Worm (Caenorhabditis elegans) whole organism, mixed stage, embryonic: ENCODE data around the gene C16B8.2.

Experiments used
- M03D4.4 ChIP-seq: sonication (generic microtip); optimal IDR thresholded peaks from 2 replicates; lab custom pipeline; 2017; ENCODE audit warnings: mild to moderate bottlenecking, missing genetic modification characterization, missing compliant biosample characterization
- bed-3 ChIP-seq: fragments of 200-800 bp; sonication (Bioruptor generic); optimal IDR thresholded peaks from 3 replicates; lab custom pipeline; 2018; ENCODE audit warnings: mild to moderate bottlenecking, missing genetic modification characterization, moderate library complexity, missing compliant biosample characterization
- blmp-1 ChIP-seq: fragments of 150-350 bp; optimal IDR thresholded peaks from 2 replicates; lab custom pipeline; 2014; ENCODE audit warnings: missing biosample characterization, missing genetic modification characterization
- ceh-39 ChIP-seq: fragments of 150-350 bp; optimal IDR thresholded peaks from 2 replicates; lab custom pipeline; 2014; ENCODE audit warnings: missing biosample characterization, missing genetic modification characterization
- ceh-43 ChIP-seq: fragments of 200-800 bp; sonication (Bioruptor generic); optimal IDR thresholded peaks from 2 replicates; lab custom pipeline; 2018; ENCODE audit warnings: mild to moderate bottlenecking, missing genetic modification characterization, moderate library complexity, missing compliant biosample characterization
- ceh-83 ChIP-seq: fragments of 200-800 bp; sonication (Bioruptor generic); optimal IDR thresholded peaks from 2 replicates; lab custom pipeline; 2018; ENCODE audit warnings: mild to moderate bottlenecking, missing genetic modification characterization, missing compliant biosample characterization
- ces-1 ChIP-seq: fragments of 150-350 bp; optimal IDR thresholded peaks from 2 replicates; lab custom pipeline; 2014; ENCODE audit warnings: missing biosample characterization, missing genetic modification reagents, missing genetic modification characterization
- cnd-1 ChIP-seq: fragments of 200-800 bp; sonication (Bioruptor generic); optimal IDR thresholded peaks from 2 replicates; lab custom pipeline; 2018; ENCODE audit warnings: mild to moderate bottlenecking, missing genetic modification characterization, missing compliant biosample characterization
- drap-1 ChIP-seq: fragments of 200-800 bp; sonication (Bioruptor generic); optimal IDR thresholded peaks from 3 replicates; lab custom pipeline; 2018; ENCODE audit warnings: mild to moderate bottlenecking, missing genetic modification characterization, missing compliant biosample characterization
- elt-1 ChIP-seq: sonication (generic microtip); optimal IDR thresholded peaks from 2 replicates; lab custom pipeline; 2017; ENCODE audit warnings: missing genetic modification characterization, mild to moderate bottlenecking, missing compliant biosample characterization, antibody characterized with exemption, moderate library complexity, borderline replicate concordance; ENCODE audit not compliant: insufficient read depth
- elt-3 ChIP-seq: fragments of 150-350 bp; optimal IDR thresholded peaks from 2 replicates; lab custom pipeline; 2014; ENCODE audit warnings: missing biosample characterization, missing genetic modification characterization
- flh-1 ChIP-seq: fragments of 200-800 bp; sonication (Bioruptor generic); optimal IDR thresholded peaks from 2 replicates; lab custom pipeline; 2018; ENCODE audit warnings: mild to moderate bottlenecking, missing genetic modification characterization, moderate library complexity, missing compliant biosample characterization
- ham-2 ChIP-seq: fragments of 200-800 bp; sonication (Bioruptor generic); optimal IDR thresholded peaks from 2 replicates; lab custom pipeline; 2018; ENCODE audit warnings: mild to moderate bottlenecking, missing genetic modification characterization, missing compliant biosample characterization
- hlh-1 ChIP-seq: fragments of 150-350 bp; optimal IDR thresholded peaks from 2 replicates; lab custom pipeline; 2014; ENCODE audit warnings: missing biosample characterization, missing genetic modification reagents, missing genetic modification characterization
- lin-13 ChIP-seq: fragments of 150-350 bp; optimal IDR thresholded peaks from 2 replicates; lab custom pipeline; 2014; ENCODE audit warnings: missing biosample characterization, missing genetic modification characterization
- lin-32 ChIP-seq: fragments of 200-800 bp; sonication (Bioruptor generic); optimal IDR thresholded peaks from 2 replicates; lab custom pipeline; 2018; ENCODE audit warnings: mild to moderate bottlenecking, missing genetic modification characterization, missing compliant biosample characterization
- lsy-2 ChIP-seq: fragments of 150-350 bp; optimal IDR thresholded peaks from 2 replicates; lab custom pipeline; 2014; ENCODE audit warnings: missing biosample characterization, missing genetic modification characterization
- mab-5 ChIP-seq: fragments of 150-350 bp; optimal IDR thresholded peaks from 2 replicates; lab custom pipeline; 2014; ENCODE audit warnings: missing biosample characterization, missing genetic modification characterization
- mep-1 ChIP-seq: fragments of 150-350 bp; optimal IDR thresholded peaks from 2 replicates; lab custom pipeline; 2017; ENCODE audit warnings: missing biosample characterization, missing genetic modification reagents, missing genetic modification characterization, inconsistent platforms
- mls-2 ChIP-seq: sonication (generic microtip); optimal IDR thresholded peaks from 2 replicates; lab custom pipeline; 2016; ENCODE audit warnings: mild to moderate bottlenecking, missing genetic modification characterization, moderate library complexity, missing compliant biosample characterization
- nhr-12 ChIP-seq: fragments of 150-350 bp; optimal IDR thresholded peaks from 2 replicates; lab custom pipeline; 2014; ENCODE audit warnings: missing biosample characterization, missing genetic modification characterization
- nhr-2 ChIP-seq: fragments of 150-350 bp; optimal IDR thresholded peaks from 2 replicates; lab custom pipeline; 2014; ENCODE audit warnings: missing biosample characterization, missing genetic modification characterization
- nhr-237 ChIP-seq: fragments of 150-350 bp; optimal IDR thresholded peaks from 2 replicates; lab custom pipeline; 2014; ENCODE audit warnings: missing biosample characterization, missing genetic modification characterization
- nhr-28 ChIP-seq: fragments of 150-350 bp; optimal IDR thresholded peaks from 2 replicates; lab custom pipeline; 2014; ENCODE audit warnings: missing biosample characterization, missing genetic modification characterization
- nhr-76 ChIP-seq: sonication (generic microtip); optimal IDR thresholded peaks from 2 replicates; lab custom pipeline; 2017; ENCODE audit warnings: missing biosample characterization, missing genetic modification characterization
- pha-4 ChIP-seq: fragments of 150-350 bp; optimal IDR thresholded peaks from 2 replicates; lab custom pipeline; 2018; ENCODE audit warnings: missing biosample characterization, missing genetic modification reagents, missing genetic modification characterization
- sem-2 ChIP-seq: fragments of 200-800 bp; sonication (Bioruptor generic); optimal IDR thresholded peaks from 2 replicates; lab custom pipeline; 2018; ENCODE audit warnings: mild to moderate bottlenecking, missing genetic modification characterization, missing compliant biosample characterization
- snpc-4 ChIP-seq: fragments of 150-350 bp; optimal IDR thresholded peaks from 2 replicates; lab custom pipeline; 2014; ENCODE audit warnings: missing biosample characterization, missing genetic modification characterization
- sptf-1 ChIP-seq: sonication (generic microtip); optimal IDR thresholded peaks from 2 replicates; lab custom pipeline; 2017; ENCODE audit warnings: mild to moderate bottlenecking, missing genetic modification characterization, moderate library complexity, missing compliant biosample characterization
- tbx-8 ChIP-seq: fragments of 200-800 bp; sonication (Bioruptor generic); optimal IDR thresholded peaks from 2 replicates; lab custom pipeline; 2018; ENCODE audit warnings: mild to moderate bottlenecking, missing genetic modification characterization, moderate library complexity, missing compliant biosample characterization
- unc-120 ChIP-seq: sonication (generic microtip); optimal IDR thresholded peaks from 2 replicates; lab custom pipeline; 2017; ENCODE audit warnings: missing genetic modification characterization, missing compliant biosample characterization; ENCODE audit not compliant: poor library complexity, severe bottlenecking
- unc-39 ChIP-seq: fragments of 150-350 bp; optimal IDR thresholded peaks from 2 replicates; lab custom pipeline; 2014; ENCODE audit warnings: missing biosample characterization, missing genetic modification characterization
- unc-62 ChIP-seq: fragments of 150-350 bp; optimal IDR thresholded peaks from 2 replicates; lab custom pipeline; 2014; ENCODE audit warnings: missing biosample characterization, missing genetic modification reagents, missing genetic modification characterization
- zip-8 ChIP-seq: fragments of 150-350 bp; optimal IDR thresholded peaks from 2 replicates; lab custom pipeline; 2014; ENCODE audit warnings: missing biosample characterization, missing genetic modification characterization
- ztf-11 ChIP-seq: fragments of 150-350 bp; optimal IDR thresholded peaks from 2 replicates; lab custom pipeline; 2014; ENCODE audit warnings: missing biosample characterization, missing genetic modification characterization

Gene C16B8.2

ce11 chrX:3917013-3917412, 49.2 kb downstream of the C16B8.2 start, which contains the start of gene T22B2.3:
Gene T22B2.3 (plus strand): TSS chrX:3917313.
- no peak for TF ChIP-seq ceh-83 (GFP tag; lab: Kevin White, UChicago)
- TF ChIP-seq nhr-28, result no peak
- TF ChIP-seq tbx-8 (GFP tag; lab: Kevin White, UChicago), result no peak
- TF ChIP-seq pha-4, result no peak
- TF ChIP-seq lin-32 (GFP tag; lab: Kevin White, UChicago), result no peak
- no peak for TF ChIP-seq ceh-43
- no peak for TF ChIP-seq mab-5 (tag; lab: Kevin White, UChicago)
- TF ChIP-seq lin-13 (tag; lab: Kevin White, UChicago), result no peak
- TF ChIP-seq cnd-1 (tag; lab: Kevin White, UChicago), result no peak
- TF ChIP-seq unc-39 (tag; lab: Kevin White, UChicago), result no peak
- no peak for TF ChIP-seq mep-1 (tag; lab: Kevin White, UChicago)
- no peak for TF ChIP-seq M03D4.4 (tag; lab: Kevin White, UChicago)
- no peak for TF ChIP-seq unc-120 (tag; lab: Kevin White, UChicago)
- no peak for TF ChIP-seq sptf-1 (tag; lab: Kevin White, UChicago)
- no peak for TF ChIP-seq drap-1 (GFP tag; lab: Kevin White, UChicago)
- no peak for TF ChIP-seq ces-1 (GFP tag; lab: Kevin White, UChicago)
- TF ChIP-seq, all 35 proteins: peak for 0

ce11 chrX:3915748-3916147, 50.5 kb downstream of the C16B8.2 start, which contains the start of gene idpp-9:
Gene idpp-9 (minus strand): TSS chrX:3915848.
- no peak for TF ChIP-seq sptf-1 (tag; lab: Kevin White, UChicago)

- TF ChIP-seq elt-3 (no peak), zip-8 (tag; lab: Kevin White, UChicago) (no peak), ceh-43 (peak; percentile 73), sptf-1 (tag; lab: Kevin White, UChicago) (peak; percentile 75), drap-1 (GFP tag; lab: Kevin White, UChicago) (peak; percentile 78), bed-3 (GFP tag; lab: Kevin White, UChicago) (peak; percentile 25), blmp-1 (tag; lab: Kevin White, UChicago) (no peak), pha-4 (no peak), nhr-76 (tag; lab: Kevin White, UChicago) (no peak), unc-62 (GFP tag; lab: Kevin White, UChicago) (no peak), ceh-39 (tag; lab: Kevin White, UChicago) (no peak), lsy-2 (tag; lab: Kevin White, UChicago) (no peak), snpc-4 (tag; lab: Kevin White, UChicago) (no peak), sem-2 (GFP tag; lab: Kevin White, UChicago) (peak; percentile 40), nhr-12 (no peak), lin-13 (tag; lab: Kevin White, UChicago) (peak; percentile 37), elt-1 (tag; lab: Kevin White, UChicago) (no peak), ztf-11 (tag; lab: Kevin White, UChicago) (no peak), lin-32 (GFP tag; lab: Kevin White, UChicago) (peak; percentile 69), M03D4.4 (tag; lab: Kevin White, UChicago) (peak; percentile 82), mep-1 (tag; lab: Kevin White, UChicago) (no peak), hlh-1 (tag; lab: Kevin White, UChicago) (peak; percentile 78), unc-39 (tag; lab: Kevin White, UChicago) (no peak), nhr-2 (tag; lab: Kevin White, UChicago) (no peak), ces-1 (GFP tag; lab: Kevin White, UChicago) (no peak), flh-1 (peak; percentile 6), unc-120 (tag; lab: Kevin White, UChicago) (peak; percentile 9), mls-2 (tag; lab: Kevin White, UChicago) (peak; percentile 46), ham-2 (GFP tag; lab: Kevin White, UChicago) (peak; percentile 24), tbx-8 (GFP tag; lab: Kevin White, UChicago) (no peak), nhr-28 (no peak), mab-5 (tag; lab: Kevin White, UChicago) (no peak), cnd-1 (tag; lab: Kevin White, UChicago) (peak; percentile 74), ceh-83 (GFP tag; lab: Kevin White, UChicago) (peak; percentile 81), nhr-237 (tag; lab: Kevin White, UChicago) (no peak)
Observed at ce11 chrX:3914273-3914672, 52.0 kb downstream of the C16B8.2 start.
